Worm (Caenorhabditis elegans): ENCODE measurements around the gene F52D2.6.

DNA sequence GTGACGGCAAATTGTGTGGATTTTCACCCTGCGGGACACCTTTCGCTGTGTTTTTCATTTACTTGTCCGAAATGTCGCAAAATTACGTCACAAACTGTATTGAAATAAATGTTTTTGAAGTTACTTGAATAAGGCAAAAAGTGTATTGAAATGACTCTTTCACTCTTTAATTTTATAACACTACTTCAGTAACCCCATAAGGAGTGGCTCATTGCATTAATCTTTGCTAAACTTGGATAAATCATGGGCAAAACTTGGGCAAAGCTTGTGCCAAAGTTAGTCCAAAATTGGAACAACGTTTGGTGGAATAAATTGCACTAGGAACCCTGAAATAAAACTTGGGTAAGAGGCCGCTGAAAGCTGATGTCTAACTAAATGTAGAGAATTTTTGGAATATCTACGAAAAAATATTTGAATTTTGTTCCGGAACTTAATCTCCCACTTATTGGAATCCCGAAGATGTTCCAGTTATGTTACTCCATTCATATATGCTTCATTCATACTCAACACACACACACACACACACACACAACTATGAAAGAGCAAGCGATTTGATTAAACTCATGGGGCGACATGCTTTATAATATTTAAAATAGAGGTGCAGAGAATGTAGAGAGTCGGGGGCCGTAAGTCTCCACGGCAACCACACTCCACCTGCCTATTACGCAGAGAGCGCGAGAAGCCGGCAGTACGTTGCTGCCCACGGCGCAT, 36.9 kb downstream of the F52D2.6 start, which contains the start of gene Y102A11A.9:
- TF ChIP-seq lsy-27 (tag; optimal IDR thresholded peaks at IDR 0.05; ENCODE audit: borderline replicate concordance, insufficient read depth) (no peak), ama-1 (optimal IDR thresholded peaks at IDR 0.05) (no peak), ama-1 (GFP tag; optimal IDR thresholded peaks at IDR 0.05) (no peak), mcd-1 (GFP tag; IDR thresholded peaks at IDR 0.05) (no peak), pha-4 (tag; optimal IDR thresholded peaks at IDR 0.05) (no peak), unc-62 (GFP tag; optimal IDR thresholded peaks at IDR 0.05) (no peak), zfh-2 (GFP tag; conservative IDR thresholded peaks at IDR 0.05) (no peak)
